Worm (Caenorhabditis elegans): ENCODE results near the gene T21D12.12.

T21D12.12 gene

ce11 chrIV:294737-295136 lies 28.5 kb downstream of the T21D12.12 start (continued):
- TF ChIP-seq cebp-1 (GFP tag; IDR thresholded peaks at IDR 0.05) (no peak), cebp-1 (tag; optimal IDR thresholded peaks at IDR 0.05) (peak; percentile 10), die-1 (tag; optimal IDR thresholded peaks at IDR 0.05) (no peak), F33H1.4 (GFP tag; IDR thresholded peaks at IDR 0.05) (no peak), nfya-1 (tag; optimal IDR thresholded peaks at IDR 0.05; ENCODE audit: borderline replicate concordance, insufficient read depth) (no peak), mes-4 (tag; optimal IDR thresholded peaks at IDR 0.05) (no peak), ama-1 (optimal IDR thresholded peaks at IDR 0.05) (no peak), ama-1 (GFP tag; optimal IDR thresholded peaks at IDR 0.05) (no peak), lsy-27 (tag; optimal IDR thresholded peaks at IDR 0.05; ENCODE audit: borderline replicate concordance, insufficient read depth) (no peak), snpc-1.1 (tag; optimal IDR thresholded peaks at IDR 0.05; ENCODE audit: insufficient read depth) (no peak)

- TF ChIP-seq nhr-80 (tag; optimal IDR thresholded peaks at IDR 0.05) (peak; percentile 95), ztf-3 (GFP tag; optimal IDR thresholded peaks at IDR 0.05) (peak; percentile 0), atf-7 (tag; optimal IDR thresholded peaks at IDR 0.05) (peak; percentile 77), C06A6.2 (GFP tag; conservative IDR thresholded peaks at IDR 0.05) (0 out of 2 replicates have a peak, but pooled peaks have one; percentile 27), nhr-120 (GFP tag; IDR thresholded peaks at IDR 0.05) (0 out of 2 replicates have a peak, but pooled peaks have one; percentile 62), dox-1 (GFP tag; IDR thresholded peaks at IDR 0.05) (peak; percentile 63), nhr-90 (tag; optimal IDR thresholded peaks at IDR 0.05) (peak; percentile 39), cebp-2 (GFP tag; IDR thresholded peaks at IDR 0.05) (no peak), F22D6.2 (tag; optimal IDR thresholded peaks at IDR 0.05) (no peak), ekl-4 (GFP tag; IDR thresholded peaks at IDR 0.05) (0 out of 2 replicates have a peak, but pooled peaks have one; percentile 33), ceh-27 (GFP tag; optimal IDR thresholded peaks at IDR 0.05) (no peak), gei-17 (GFP tag; optimal IDR thresholded peaks at IDR 0.05) (no peak), F23B12.7 (tag; optimal IDR thresholded peaks at IDR 0.05; ENCODE audit: insufficient read depth) (no peak), tbp1 (GFP tag; optimal IDR thresholded peaks at IDR 0.05) (peak; percentile 33), snpc-4 (GFP tag; optimal IDR thresholded peaks at IDR 0.05) (no peak), snpc-4 (tag; optimal IDR thresholded peaks at IDR 0.05) (peak in 1 of 4 experiments; percentile 10), tlf-1 (GFP tag; optimal IDR thresholded peaks at IDR 0.05) (no peak), hmg-1.2 (GFP tag; IDR thresholded peaks at IDR 0.05) (no peak), lin-54 (GFP tag; optimal IDR thresholded peaks at IDR 0.05) (peak; percentile 16), egl-44 (GFP tag; IDR thresholded peaks at IDR 0.05) (0 out of 2 replicates have a peak, but pooled peaks have one; percentile 32), nhr-179 (tag; optimal IDR thresholded peaks at IDR 0.05) (no peak), madf-10 (tag; optimal IDR thresholded peaks at IDR 0.05) (peak; percentile 62), Y79H2A.3 (GFP tag; conservative IDR thresholded peaks at IDR 0.05) (no peak), nfyb-1 (GFP tag; IDR thresholded peaks at IDR 0.05) (0 out of 2 replicates have a peak, but pooled peaks have one; percentile 59), chd-7 (tag; optimal IDR thresholded peaks at IDR 0.05) (peak; percentile 43), let-607 (tag; optimal IDR thresholded peaks at IDR 0.05) (peak; percentile 43 to 45), cebp-1 (GFP tag; IDR thresholded peaks at IDR 0.05) (no peak), cebp-1 (tag; optimal IDR thresholded peaks at IDR 0.05) (peak; percentile 33)
These were observed 29.5 kb downstream of the T21D12.12 start for ce11 chrIV:295734-296201.

- TF ChIP-seq attf-6 (GFP tag; IDR thresholded peaks at IDR 0.05) (no peak), C17E4.6 (GFP tag; IDR thresholded peaks at IDR 0.05) (no peak), lir-1 (GFP tag; conservative IDR thresholded peaks at IDR 0.05) (no peak), sdz-38 (tag; optimal IDR thresholded peaks at IDR 0.05) (no peak), unc-62 (GFP tag; optimal IDR thresholded peaks at IDR 0.05) (peak; percentile 18), snpc-1.3 (tag; optimal IDR thresholded peaks at IDR 0.05; ENCODE audit: insufficient read depth) (no peak), aptf-3 (GFP tag; IDR thresholded peaks at IDR 0.05) (no peak), cebp-1 (GFP tag; IDR thresholded peaks at IDR 0.05) (no peak), cebp-1 (tag; optimal IDR thresholded peaks at IDR 0.05) (peak; percentile 37), lsl-1 (GFP tag; optimal IDR thresholded peaks at IDR 0.05) (no peak), ceh-40 (GFP tag; IDR thresholded peaks at IDR 0.05) (no peak), B0336.3 (GFP tag; IDR thresholded peaks at IDR 0.05) (0 out of 2 replicates have a peak, but pooled peaks have one; percentile 21), zim-3 (tag; optimal IDR thresholded peaks at IDR 0.05) (no peak), atf-7 (tag; optimal IDR thresholded peaks at IDR 0.05) (peak; percentile 70), hlh-12 (tag; optimal IDR thresholded peaks at IDR 0.05) (no peak)
These were observed 30.6 kb downstream of the T21D12.12 start for ce11 chrIV:296849-297248.
